Fruit fly (Drosophila melanogaster) whole organism, embryonic: ENCODE results near the gene CG11617.

Source experiments
- CG10209 ChIP-seq: fragments of 200-800 bp; sonication (Bioruptor generic); optimal IDR thresholded peaks from 3 replicates; lab custom pipeline; 2017; ENCODE audit warnings: missing biosample characterization, mild to moderate bottlenecking, missing genetic modification characterization, missing genetic modification reagents
- CG1024 ChIP-seq: fragments of 200-800 bp; sonication (Bioruptor generic); IDR thresholded peaks from 2 replicates; pipeline ENCODE4 v1.3.6; 2022; ENCODE audit warnings: missing biosample characterization, missing genetic modification characterization
- CG12155 ChIP-seq: fragments of 200-800 bp; sonication (Bioruptor generic); optimal IDR thresholded peaks from 3 replicates; lab custom pipeline; 2016; ENCODE audit warnings: missing biosample characterization, missing genetic modification characterization
- CG12219 ChIP-seq: fragments of 200-800 bp; sonication (Bioruptor generic); optimal IDR thresholded peaks from 3 replicates; lab custom pipeline; 2018; ENCODE audit warnings: missing biosample characterization, mild to moderate bottlenecking, missing genetic modification characterization
- CG12236 ChIP-seq: fragments of 200-800 bp; sonication (Bioruptor generic); optimal IDR thresholded peaks from 2 replicates; lab custom pipeline; 2016; ENCODE audit warnings: missing biosample characterization, missing genetic modification characterization
- CG1233 ChIP-seq: fragments of 200-800 bp; sonication (Bioruptor generic); optimal IDR thresholded peaks from 4 replicates; lab custom pipeline; 2018; ENCODE audit warnings: missing biosample characterization, mild to moderate bottlenecking, missing genetic modification characterization
- CG12391 ChIP-seq: fragments of 200-800 bp; sonication (Bioruptor generic); optimal IDR thresholded peaks from 3 replicates; lab custom pipeline; 2018; ENCODE audit warnings: missing biosample characterization, mild to moderate bottlenecking, missing genetic modification characterization, moderate library complexity
- CG13894 ChIP-seq: fragments of 200-800 bp; sonication (Bioruptor generic); optimal IDR thresholded peaks from 3 replicates; lab custom pipeline; 2018; ENCODE audit warnings: missing biosample characterization, mild to moderate bottlenecking, missing genetic modification characterization, moderate library complexity
- CG15479 ChIP-seq: fragments of 200-800 bp; sonication (Bioruptor generic); optimal IDR thresholded peaks from 3 replicates; lab custom pipeline; 2019; ENCODE audit warnings: missing biosample characterization, mild to moderate bottlenecking, missing genetic modification characterization, moderate library complexity
- CG2678 ChIP-seq: fragments of 200-800 bp; sonication (Bioruptor generic); optimal IDR thresholded peaks from 3 replicates; lab custom pipeline; 2019; ENCODE audit warnings: missing biosample characterization, mild to moderate bottlenecking, missing genetic modification characterization, moderate library complexity
- CG2875 ChIP-seq: fragments of 200-800 bp; sonication (Bioruptor generic); optimal IDR thresholded peaks from 2 replicates; lab custom pipeline; 2017; ENCODE audit warnings: missing biosample characterization, mild to moderate bottlenecking, missing genetic modification characterization, missing genetic modification reagents
- CG30020 ChIP-seq: fragments of 200-800 bp; optimal IDR thresholded peaks from 2 replicates; lab custom pipeline; 2019; ENCODE audit warnings: missing biosample characterization, mild to moderate bottlenecking, missing genetic modification characterization, moderate library complexity
- CG31224 ChIP-seq: fragments of 200-800 bp; sonication (Bioruptor generic); IDR thresholded peaks from 2 replicates; pipeline ENCODE4 v1.3.6; 2022; ENCODE audit warnings: missing biosample characterization, missing genetic modification characterization
- CG31388 ChIP-seq: fragments of 200-800 bp; sonication (Bioruptor generic); optimal IDR thresholded peaks from 2 replicates; lab custom pipeline; 2016; ENCODE audit warnings: missing biosample characterization, missing genetic modification characterization
- CG32772 ChIP-seq: fragments of 200-800 bp; sonication (Bioruptor generic); IDR thresholded peaks from 2 replicates; pipeline ENCODE4 v1.3.6; 2022; ENCODE audit warnings: missing biosample characterization, missing genetic modification characterization
- CG33213 ChIP-seq: fragments of 200-800 bp; sonication (Bioruptor generic); optimal IDR thresholded peaks from 3 replicates; lab custom pipeline; 2016; ENCODE audit warnings: missing biosample characterization, missing genetic modification characterization
- CG4360 ChIP-seq: fragments of 200-800 bp; sonication (Bioruptor generic); IDR thresholded peaks from 2 replicates; pipeline ENCODE4 v1.3.6; 2022; ENCODE audit warnings: missing biosample characterization, missing genetic modification characterization
- CG4707 ChIP-seq: fragments of 200-800 bp; sonication (Bioruptor generic); optimal IDR thresholded peaks from 2 replicates; lab custom pipeline; 2018; ENCODE audit warnings: missing biosample characterization, mild to moderate bottlenecking, missing genetic modification characterization, moderate library complexity
- CG7357 ChIP-seq: fragments of 200-800 bp; sonication (Bioruptor generic); IDR thresholded peaks from 3 replicates; pipeline ENCODE4 v1.3.6; 2022; ENCODE audit warnings: missing biosample characterization, missing genetic modification characterization
- CG7963 ChIP-seq: fragments of 200-800 bp; sonication (Bioruptor generic); IDR thresholded peaks from 3 replicates; pipeline ENCODE4 v1.3.6; 2022; ENCODE audit warnings: missing biosample characterization, missing genetic modification characterization; ENCODE audit not compliant: partially characterized antibody
- CG8478 ChIP-seq: fragments of >200 bp; optimal IDR thresholded peaks from 2 replicates; lab custom pipeline; 2018
- CG9797 ChIP-seq: fragments of 200-800 bp; sonication (Bioruptor generic); optimal IDR thresholded peaks from 3 replicates; lab custom pipeline; 2018; ENCODE audit warnings: missing biosample characterization, mild to moderate bottlenecking, missing genetic modification characterization
- CG9817 ChIP-seq: fragments of 200-800 bp; sonication (Bioruptor generic); optimal IDR thresholded peaks from 2 replicates; lab custom pipeline; 2018; ENCODE audit warnings: missing biosample characterization, mild to moderate bottlenecking, missing genetic modification characterization, moderate library complexity
- CG9932 ChIP-seq: fragments of 200-800 bp; sonication (Bioruptor generic); IDR thresholded peaks from 2 replicates; pipeline ENCODE4 v1.3.6; 2022; ENCODE audit warnings: missing biosample characterization, missing genetic modification characterization
- CrebB ChIP-seq: fragments of 200-800 bp; sonication (Bioruptor generic); optimal IDR thresholded peaks from 3 replicates; lab custom pipeline; 2018; ENCODE audit warnings: missing biosample characterization, mild to moderate bottlenecking, missing genetic modification characterization
- H2.0 ChIP-seq: fragments of 200-800 bp; sonication (Bioruptor generic); IDR thresholded peaks from 2 replicates; pipeline ENCODE4 v1.3.6; 2022; ENCODE audit warnings: missing biosample characterization, missing genetic modification characterization
- Hey ChIP-seq: fragments of 200-800 bp; sonication (Bioruptor generic); optimal IDR thresholded peaks from 3 replicates; lab custom pipeline; 2018; ENCODE audit warnings: missing biosample characterization, mild to moderate bottlenecking, missing genetic modification characterization
- Hmx ChIP-seq: fragments of 200-800 bp; sonication (Bioruptor generic); optimal IDR thresholded peaks from 2 replicates; lab custom pipeline; 2016; ENCODE audit warnings: missing biosample characterization, missing genetic modification characterization
- Hsf ChIP-seq: fragments of 200-800 bp; sonication (Bioruptor generic); optimal IDR thresholded peaks from 3 replicates; lab custom pipeline; 2016; ENCODE audit warnings: missing biosample characterization, missing genetic modification characterization
- Lpt ChIP-seq: fragments of >200 bp; optimal IDR thresholded peaks from 2 replicates; lab custom pipeline; 2018; ENCODE audit warnings: missing biosample characterization, missing genetic modification characterization
- Med ChIP-seq: fragments of 200-800 bp; sonication (Bioruptor generic); peaks from one replicate; lab custom pipeline; 2016; ENCODE audit warnings: missing biosample characterization, missing genetic modification characterization, mild to moderate bottlenecking, inconsistent platforms, moderate library complexity
- Rx ChIP-seq: fragments of 200-800 bp; sonication (Bioruptor generic); IDR thresholded peaks from 2 replicates; pipeline ENCODE4 v1.3.6; 2022; ENCODE audit warnings: missing biosample characterization, missing genetic modification characterization
- Tbp ChIP-seq: fragments of >200 bp; optimal IDR thresholded peaks from 2 replicates; lab custom pipeline; 2018; ENCODE audit warnings: missing biosample characterization, missing genetic modification characterization
- amos ChIP-seq: fragments of 200-800 bp; sonication (Bioruptor generic); IDR thresholded peaks from 2 replicates; pipeline ENCODE4 v1.3.6; 2022; ENCODE audit warnings: missing biosample characterization, missing genetic modification characterization; ENCODE audit not compliant: partially characterized antibody
- cas ChIP-seq: fragments of 200-800 bp; sonication (Bioruptor generic); IDR thresholded peaks from 2 replicates; pipeline ENCODE4 v1.3.6; 2022; ENCODE audit warnings: missing biosample characterization, missing genetic modification characterization
- chif ChIP-seq, 2 experiments: fragments of 200-800 bp; sonication (Bioruptor generic); optimal IDR thresholded peaks; 3 replicates each; lab custom pipeline; 2016; ENCODE audit warnings: missing biosample characterization in 2 of 2, missing genetic modification characterization in 2 of 2
- chn ChIP-seq: fragments of 200-800 bp; sonication (Bioruptor generic); optimal IDR thresholded peaks from 2 replicates; lab custom pipeline; 2016; ENCODE audit warnings: missing biosample characterization, missing genetic modification characterization
- croc ChIP-seq: fragments of 200-800 bp; sonication (Bioruptor generic); conservative IDR thresholded peaks from 3 replicates; pipeline ENCODE4 v1.3.6; 2022; ENCODE audit warnings: missing biosample characterization, missing genetic modification characterization
- dm ChIP-seq: fragments of 200-800 bp; sonication (Bioruptor generic); optimal IDR thresholded peaks from 3 replicates; lab custom pipeline; 2016; ENCODE audit warnings: missing biosample characterization, missing genetic modification characterization
- fd96Cb ChIP-seq: fragments of 200-800 bp; sonication (Bioruptor generic); optimal IDR thresholded peaks from 2 replicates; lab custom pipeline; 2018; ENCODE audit warnings: missing biosample characterization, mild to moderate bottlenecking, missing genetic modification characterization, moderate library complexity
- gt ChIP-seq: fragments of 200-800 bp; sonication (Bioruptor generic); IDR thresholded peaks from 2 replicates; pipeline ENCODE4 v1.3.6; 2022; ENCODE audit warnings: missing biosample characterization, missing genetic modification characterization
- h ChIP-seq: fragments of >200 bp; optimal IDR thresholded peaks from 2 replicates; lab custom pipeline; 2017
- her ChIP-seq: fragments of 200-800 bp; sonication (Bioruptor generic); optimal IDR thresholded peaks from 2 replicates; lab custom pipeline; 2016; ENCODE audit warnings: missing biosample characterization, missing genetic modification characterization
- kah ChIP-seq: fragments of 200-800 bp; sonication (Bioruptor generic); optimal IDR thresholded peaks from 2 replicates; lab custom pipeline; 2018; ENCODE audit warnings: missing biosample characterization, mild to moderate bottlenecking, missing genetic modification characterization
- nmo ChIP-seq: fragments of 200-800 bp; sonication (Bioruptor generic); optimal IDR thresholded peaks from 2 replicates; lab custom pipeline; 2018; ENCODE audit warnings: missing biosample characterization, mild to moderate bottlenecking, missing genetic modification characterization, moderate library complexity
- org-1 ChIP-seq: fragments of 200-800 bp; sonication (Bioruptor generic); optimal IDR thresholded peaks from 2 replicates; lab custom pipeline; 2017; ENCODE audit warnings: missing biosample characterization, missing genetic modification characterization
- slbo ChIP-seq: fragments of 200-800 bp; sonication (Bioruptor generic); IDR thresholded peaks from 2 replicates; pipeline ENCODE4 v1.3.6; 2022; ENCODE audit warnings: missing biosample characterization, missing genetic modification characterization
- sob ChIP-seq: fragments of 200-800 bp; sonication (Bioruptor generic); IDR thresholded peaks from 2 replicates; pipeline ENCODE4 v1.3.6; 2022; ENCODE audit warnings: missing biosample characterization, missing genetic modification characterization
- sqz ChIP-seq: fragments of 200-800 bp; sonication (Bioruptor generic); optimal IDR thresholded peaks from 3 replicates; lab custom pipeline; 2018; ENCODE audit warnings: missing biosample characterization, mild to moderate bottlenecking, missing genetic modification characterization
- tin ChIP-seq: fragments of 200-800 bp; sonication (Bioruptor generic); optimal IDR thresholded peaks from 3 replicates; lab custom pipeline; 2016; ENCODE audit warnings: missing biosample characterization, missing genetic modification characterization
- trh ChIP-seq: fragments of 200-800 bp; sonication (Bioruptor generic); optimal IDR thresholded peaks from 2 replicates; lab custom pipeline; 2016; ENCODE audit warnings: missing biosample characterization, missing genetic modification characterization
- unpg ChIP-seq: fragments of 200-800 bp; sonication (Bioruptor generic); optimal IDR thresholded peaks from 3 replicates; lab custom pipeline; 2018; ENCODE audit warnings: missing biosample characterization, mild to moderate bottlenecking, missing genetic modification characterization, moderate library complexity
- wek ChIP-seq: fragments of 200-800 bp; sonication (Bioruptor generic); optimal IDR thresholded peaks from 3 replicates; lab custom pipeline; 2018; ENCODE audit warnings: missing biosample characterization, mild to moderate bottlenecking, missing genetic modification characterization, moderate library complexity
- zfh2 ChIP-seq: fragments of 200-800 bp; sonication (Bioruptor generic); optimal IDR thresholded peaks from 2 replicates; lab custom pipeline; 2016; ENCODE audit warnings: missing biosample characterization, missing genetic modification characterization

The CG11617 gene

DNA sequence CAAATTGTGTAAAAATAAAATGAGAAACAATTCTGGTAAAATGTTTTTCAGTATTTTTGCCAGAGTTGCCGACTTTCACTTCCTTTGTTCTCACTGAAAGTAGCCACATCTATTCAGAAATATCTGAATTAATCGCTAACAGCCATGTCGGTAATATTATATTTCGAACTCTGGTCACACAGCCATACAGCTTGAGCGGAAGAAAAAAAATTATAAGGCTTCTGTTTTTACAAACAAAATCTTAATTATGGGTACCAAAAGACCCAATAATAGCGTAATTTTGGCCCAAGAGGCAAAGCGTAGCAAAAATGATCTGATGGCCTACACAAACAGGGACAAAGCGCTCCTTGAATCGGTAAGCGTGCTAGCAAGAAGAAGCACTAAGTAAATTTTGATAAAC lies 51.1 kb downstream of the CG11617 start, which contains the start of gene CG3436 (continued):
- TF ChIP-seq Hmx (GFP tag; lab: Kevin White, UChicago) (no peak), chif (GFP tag; optimal IDR thresholded peaks at IDR 0.05; lab: Kevin White, UChicago) (no peak), CG9932 (GFP tag; lab: Robert Waterston, UW) (no peak), amos (GFP tag; lab: Robert Waterston, UW) (no peak), CG10209 (GFP tag; lab: Kevin White, UChicago) (no peak), nmo (GFP tag; lab: Kevin White, UChicago) (peak; percentile 56), CG12391 (tag; lab: Kevin White, UChicago) (peak; percentile 19), trh (no peak), Med (GFP tag; lab: Kevin White, UChicago) (peak; percentile 82), CG12155 (no peak), fd96Cb (no peak), CG13894 (peak; percentile 38), CG7963 (GFP tag; lab: Robert Waterston, UW) (no peak), Hey (no peak), kah (no peak), CG2678 (tag; lab: Kevin White, UChicago) (no peak), wek (GFP tag; lab: Kevin White, UChicago) (no peak), h (lab: Kevin White, UChicago) (no peak), chn (no peak), Lpt (GFP tag; lab: Kevin White, UChicago) (no peak), org-1 (GFP tag; lab: Kevin White, UChicago) (no peak), croc (GFP tag; lab: Robert Waterston, UW) (no peak), CG9817 (peak; percentile 17), CG31224 (GFP tag; lab: Robert Waterston, UW) (no peak), CG33213 (GFP tag; lab: Kevin White, UChicago) (no peak), CG12219 (GFP tag; lab: Kevin White, UChicago) (no peak), CrebB (tag; lab: Kevin White, UChicago) (no peak), H2.0 (GFP tag; lab: Robert Waterston, UW) (no peak), CG31388 (GFP tag; lab: Kevin White, UChicago) (no peak), sqz (GFP tag; lab: Kevin White, UChicago) (peak; percentile 70), CG8478 (lab: Kevin White, UChicago) (no peak), slbo (GFP tag; lab: Robert Waterston, UW) (no peak), CG4360 (no peak), gt (GFP tag; lab: Robert Waterston, UW) (no peak), unpg (GFP tag; lab: Kevin White, UChicago) (no peak), CG9797 (GFP tag; lab: Kevin White, UChicago) (peak; percentile 86), CG2875 (no peak), zfh2 (no peak), CG12236 (GFP tag; lab: Kevin White, UChicago) (no peak), CG15479 (GFP tag; lab: Kevin White, UChicago) (no peak), Rx (GFP tag; lab: Robert Waterston, UW) (no peak), CG1024 (GFP tag; lab: Robert Waterston, UW) (no peak), CG4707 (GFP tag; lab: Kevin White, UChicago) (no peak), CG1233 (GFP tag; lab: Kevin White, UChicago) (no peak), her (GFP tag; lab: Kevin White, UChicago) (no peak), CG32772 (GFP tag; lab: Robert Waterston, UW) (no peak), CG30020 (tag; lab: Kevin White, UChicago) (peak; percentile 55), Hsf (GFP tag; lab: Kevin White, UChicago) (no peak), cas (GFP tag; lab: Robert Waterston, UW) (no peak), Tbp (GFP tag; lab: Kevin White, UChicago) (no peak), tin (GFP tag; lab: Kevin White, UChicago) (no peak), CG7357 (GFP tag; lab: Robert Waterston, UW) (peak; percentile 81; the same call in 2 of the 3 replicates), dm (GFP tag; lab: Kevin White, UChicago) (no peak), sob (GFP tag; lab: Robert Waterston, UW) (no peak)
